Worm (Caenorhabditis elegans) whole organism, mixed stage, embryonic: ENCODE results near the gene F01D5.10.
"Not testable (repeated sequence)": the region's sequence is repeated elsewhere in the genome, so short reads cannot be mapped to it uniquely, and the experiment has no call there.

Source experiments
- M03D4.4 ChIP-seq: sonication (generic microtip); optimal IDR thresholded peaks from 2 replicates; lab custom pipeline; 2017; ENCODE audit warnings: mild to moderate bottlenecking, missing genetic modification characterization, missing compliant biosample characterization
- bed-3 ChIP-seq: fragments of 200-800 bp; sonication (Bioruptor generic); optimal IDR thresholded peaks from 3 replicates; lab custom pipeline; 2018; ENCODE audit warnings: mild to moderate bottlenecking, missing genetic modification characterization, moderate library complexity, missing compliant biosample characterization
- blmp-1 ChIP-seq: fragments of 150-350 bp; optimal IDR thresholded peaks from 2 replicates; lab custom pipeline; 2014; ENCODE audit warnings: missing biosample characterization, missing genetic modification characterization
- ceh-39 ChIP-seq: fragments of 150-350 bp; optimal IDR thresholded peaks from 2 replicates; lab custom pipeline; 2014; ENCODE audit warnings: missing biosample characterization, missing genetic modification characterization
- ceh-43 ChIP-seq: fragments of 200-800 bp; sonication (Bioruptor generic); optimal IDR thresholded peaks from 2 replicates; lab custom pipeline; 2018; ENCODE audit warnings: mild to moderate bottlenecking, missing genetic modification characterization, moderate library complexity, missing compliant biosample characterization
- ceh-83 ChIP-seq: fragments of 200-800 bp; sonication (Bioruptor generic); optimal IDR thresholded peaks from 2 replicates; lab custom pipeline; 2018; ENCODE audit warnings: mild to moderate bottlenecking, missing genetic modification characterization, missing compliant biosample characterization
- ces-1 ChIP-seq: fragments of 150-350 bp; optimal IDR thresholded peaks from 2 replicates; lab custom pipeline; 2014; ENCODE audit warnings: missing biosample characterization, missing genetic modification reagents, missing genetic modification characterization
- cnd-1 ChIP-seq: fragments of 200-800 bp; sonication (Bioruptor generic); optimal IDR thresholded peaks from 2 replicates; lab custom pipeline; 2018; ENCODE audit warnings: mild to moderate bottlenecking, missing genetic modification characterization, missing compliant biosample characterization
- drap-1 ChIP-seq: fragments of 200-800 bp; sonication (Bioruptor generic); optimal IDR thresholded peaks from 3 replicates; lab custom pipeline; 2018; ENCODE audit warnings: mild to moderate bottlenecking, missing genetic modification characterization, missing compliant biosample characterization
- elt-1 ChIP-seq: sonication (generic microtip); optimal IDR thresholded peaks from 2 replicates; lab custom pipeline; 2017; ENCODE audit warnings: missing genetic modification characterization, mild to moderate bottlenecking, missing compliant biosample characterization, antibody characterized with exemption, moderate library complexity, borderline replicate concordance; ENCODE audit not compliant: insufficient read depth
- elt-3 ChIP-seq: fragments of 150-350 bp; optimal IDR thresholded peaks from 2 replicates; lab custom pipeline; 2014; ENCODE audit warnings: missing biosample characterization, missing genetic modification characterization
- flh-1 ChIP-seq: fragments of 200-800 bp; sonication (Bioruptor generic); optimal IDR thresholded peaks from 2 replicates; lab custom pipeline; 2018; ENCODE audit warnings: mild to moderate bottlenecking, missing genetic modification characterization, moderate library complexity, missing compliant biosample characterization
- ham-2 ChIP-seq: fragments of 200-800 bp; sonication (Bioruptor generic); optimal IDR thresholded peaks from 2 replicates; lab custom pipeline; 2018; ENCODE audit warnings: mild to moderate bottlenecking, missing genetic modification characterization, missing compliant biosample characterization
- hlh-1 ChIP-seq: fragments of 150-350 bp; optimal IDR thresholded peaks from 2 replicates; lab custom pipeline; 2014; ENCODE audit warnings: missing biosample characterization, missing genetic modification reagents, missing genetic modification characterization
- lin-13 ChIP-seq: fragments of 150-350 bp; optimal IDR thresholded peaks from 2 replicates; lab custom pipeline; 2014; ENCODE audit warnings: missing biosample characterization, missing genetic modification characterization
- lin-32 ChIP-seq: fragments of 200-800 bp; sonication (Bioruptor generic); optimal IDR thresholded peaks from 2 replicates; lab custom pipeline; 2018; ENCODE audit warnings: mild to moderate bottlenecking, missing genetic modification characterization, missing compliant biosample characterization
- lsy-2 ChIP-seq: fragments of 150-350 bp; optimal IDR thresholded peaks from 2 replicates; lab custom pipeline; 2014; ENCODE audit warnings: missing biosample characterization, missing genetic modification characterization
- mab-5 ChIP-seq: fragments of 150-350 bp; optimal IDR thresholded peaks from 2 replicates; lab custom pipeline; 2014; ENCODE audit warnings: missing biosample characterization, missing genetic modification characterization
- mep-1 ChIP-seq: fragments of 150-350 bp; optimal IDR thresholded peaks from 2 replicates; lab custom pipeline; 2017; ENCODE audit warnings: missing biosample characterization, missing genetic modification reagents, missing genetic modification characterization, inconsistent platforms
- mls-2 ChIP-seq: sonication (generic microtip); optimal IDR thresholded peaks from 2 replicates; lab custom pipeline; 2016; ENCODE audit warnings: mild to moderate bottlenecking, missing genetic modification characterization, moderate library complexity, missing compliant biosample characterization
- nhr-12 ChIP-seq: fragments of 150-350 bp; optimal IDR thresholded peaks from 2 replicates; lab custom pipeline; 2014; ENCODE audit warnings: missing biosample characterization, missing genetic modification characterization
- nhr-2 ChIP-seq: fragments of 150-350 bp; optimal IDR thresholded peaks from 2 replicates; lab custom pipeline; 2014; ENCODE audit warnings: missing biosample characterization, missing genetic modification characterization
- nhr-237 ChIP-seq: fragments of 150-350 bp; optimal IDR thresholded peaks from 2 replicates; lab custom pipeline; 2014; ENCODE audit warnings: missing biosample characterization, missing genetic modification characterization
- nhr-28 ChIP-seq: fragments of 150-350 bp; optimal IDR thresholded peaks from 2 replicates; lab custom pipeline; 2014; ENCODE audit warnings: missing biosample characterization, missing genetic modification characterization
- nhr-76 ChIP-seq: sonication (generic microtip); optimal IDR thresholded peaks from 2 replicates; lab custom pipeline; 2017; ENCODE audit warnings: missing biosample characterization, missing genetic modification characterization
- pha-4 ChIP-seq: fragments of 150-350 bp; optimal IDR thresholded peaks from 2 replicates; lab custom pipeline; 2018; ENCODE audit warnings: missing biosample characterization, missing genetic modification reagents, missing genetic modification characterization
- sem-2 ChIP-seq: fragments of 200-800 bp; sonication (Bioruptor generic); optimal IDR thresholded peaks from 2 replicates; lab custom pipeline; 2018; ENCODE audit warnings: mild to moderate bottlenecking, missing genetic modification characterization, missing compliant biosample characterization
- snpc-4 ChIP-seq: fragments of 150-350 bp; optimal IDR thresholded peaks from 2 replicates; lab custom pipeline; 2014; ENCODE audit warnings: missing biosample characterization, missing genetic modification characterization
- sptf-1 ChIP-seq: sonication (generic microtip); optimal IDR thresholded peaks from 2 replicates; lab custom pipeline; 2017; ENCODE audit warnings: mild to moderate bottlenecking, missing genetic modification characterization, moderate library complexity, missing compliant biosample characterization
- tbx-8 ChIP-seq: fragments of 200-800 bp; sonication (Bioruptor generic); optimal IDR thresholded peaks from 2 replicates; lab custom pipeline; 2018; ENCODE audit warnings: mild to moderate bottlenecking, missing genetic modification characterization, moderate library complexity, missing compliant biosample characterization
- unc-120 ChIP-seq: sonication (generic microtip); optimal IDR thresholded peaks from 2 replicates; lab custom pipeline; 2017; ENCODE audit warnings: missing genetic modification characterization, missing compliant biosample characterization; ENCODE audit not compliant: poor library complexity, severe bottlenecking
- unc-39 ChIP-seq: fragments of 150-350 bp; optimal IDR thresholded peaks from 2 replicates; lab custom pipeline; 2014; ENCODE audit warnings: missing biosample characterization, missing genetic modification characterization
- unc-62 ChIP-seq: fragments of 150-350 bp; optimal IDR thresholded peaks from 2 replicates; lab custom pipeline; 2014; ENCODE audit warnings: missing biosample characterization, missing genetic modification reagents, missing genetic modification characterization
- zip-8 ChIP-seq: fragments of 150-350 bp; optimal IDR thresholded peaks from 2 replicates; lab custom pipeline; 2014; ENCODE audit warnings: missing biosample characterization, missing genetic modification characterization
- ztf-11 ChIP-seq: fragments of 150-350 bp; optimal IDR thresholded peaks from 2 replicates; lab custom pipeline; 2014; ENCODE audit warnings: missing biosample characterization, missing genetic modification characterization

The F01D5.10 gene

ce11 chrII:14021230-14021629, at the start of gene F01D5.10:
Gene F01D5.10, minus strand, starts transcription at chrII:14021330.
- not testable (repeated sequence) for TF ChIP-seq mls-2 (tag; lab: Kevin White, UChicago); ces-1 (GFP tag; lab: Kevin White, UChicago); ztf-11 (tag; lab: Kevin White, UChicago)
- TF ChIP-seq, all 35 proteins: peak for 0; not testable (repeated sequence) for 35

- TF ChIP-seq snpc-4 (tag; lab: Kevin White, UChicago) (no peak), nhr-12 (tag; lab: Kevin White, UChicago) (no peak), tbx-8 (GFP tag; lab: Kevin White, UChicago) (no peak), nhr-237 (tag; lab: Kevin White, UChicago) (no peak), drap-1 (no peak), lin-32 (GFP tag; lab: Kevin White, UChicago) (no peak), hlh-1 (tag; lab: Kevin White, UChicago) (no peak), ztf-11 (tag; lab: Kevin White, UChicago) (no peak), nhr-28 (tag; lab: Kevin White, UChicago) (no peak), elt-3 (no peak)
- TF ChIP-seq, all 35 proteins: peak for 0
These were observed 47.5 kb upstream of the F01D5.10 start, which contains the start of gene xrn-1 for ce11 chrII:14068607-14069006. Gene xrn-1, plus strand, starts transcription at chrII:14068907.

ce11 chrII:14065486-14065885, 44.4 kb upstream of the F01D5.10 start:
- no peak for TF ChIP-seq zip-8 (tag; lab: Kevin White, UChicago)
- no peak for TF ChIP-seq blmp-1 (tag; lab: Kevin White, UChicago)
- TF ChIP-seq flh-1 (GFP tag; lab: Kevin White, UChicago) = no peak
- no peak for TF ChIP-seq M03D4.4 (tag; lab: Kevin White, UChicago)
- TF ChIP-seq sem-2 (GFP tag; lab: Kevin White, UChicago) = no peak
- no peak for TF ChIP-seq mep-1 (tag; lab: Kevin White, UChicago)
- TF ChIP-seq ceh-39 (tag; lab: Kevin White, UChicago) = no peak
- TF ChIP-seq ces-1 (GFP tag; lab: Kevin White, UChicago) = no peak
- no peak for TF ChIP-seq nhr-76 (tag; lab: Kevin White, UChicago)
- no peak for TF ChIP-seq drap-1
- no peak for TF ChIP-seq ceh-43 (GFP tag; lab: Kevin White, UChicago)
- TF ChIP-seq ztf-11 (tag; lab: Kevin White, UChicago) = no peak
- TF ChIP-seq elt-3 = no peak
- no peak for TF ChIP-seq unc-39 (tag; lab: Kevin White, UChicago)
- no peak for TF ChIP-seq ceh-83 (GFP tag; lab: Kevin White, UChicago)

ce11 chrII:14064051-14064450, 42.9 kb upstream of the F01D5.10 start:
- TF ChIP-seq ces-1 (GFP tag; lab: Kevin White, UChicago) (no peak), sem-2 (GFP tag; lab: Kevin White, UChicago) (no peak), mab-5 (tag; lab: Kevin White, UChicago) (no peak), unc-62 (GFP tag; lab: Kevin White, UChicago) (no peak), ceh-83 (GFP tag; lab: Kevin White, UChicago) (no peak), lin-32 (GFP tag; lab: Kevin White, UChicago) (no peak), lin-13 (no peak), nhr-2 (tag; lab: Kevin White, UChicago) (no peak), elt-3 (no peak), unc-120 (tag; lab: Kevin White, UChicago) (no peak), unc-39 (tag; lab: Kevin White, UChicago) (no peak), drap-1 (no peak), ztf-11 (tag; lab: Kevin White, UChicago) (no peak)

- TF ChIP-seq blmp-1 (tag; lab: Kevin White, UChicago) (no peak), bed-3 (peak; percentile 65), mep-1 (tag; lab: Kevin White, UChicago) (peak; percentile 68), nhr-12 (tag; lab: Kevin White, UChicago) (no peak), lin-32 (GFP tag; lab: Kevin White, UChicago) (no peak), ham-2 (GFP tag; lab: Kevin White, UChicago) (no peak), zip-8 (tag; lab: Kevin White, UChicago) (no peak), flh-1 (GFP tag; lab: Kevin White, UChicago) (peak; percentile 13), elt-1 (no peak), M03D4.4 (tag; lab: Kevin White, UChicago) (peak; percentile 62), nhr-2 (tag; lab: Kevin White, UChicago) (no peak), nhr-76 (tag; lab: Kevin White, UChicago) (no peak), unc-120 (tag; lab: Kevin White, UChicago) (peak; percentile 62), pha-4 (no peak), ceh-83 (GFP tag; lab: Kevin White, UChicago) (peak; percentile 38), snpc-4 (tag; lab: Kevin White, UChicago) (no peak), cnd-1 (peak; percentile 48), nhr-28 (tag; lab: Kevin White, UChicago) (no peak), mab-5 (tag; lab: Kevin White, UChicago) (peak; percentile 20), unc-62 (GFP tag; lab: Kevin White, UChicago) (no peak), tbx-8 (GFP tag; lab: Kevin White, UChicago) (peak; percentile 37), sptf-1 (tag; lab: Kevin White, UChicago) (peak; percentile 87), ztf-11 (tag; lab: Kevin White, UChicago) (no peak), nhr-237 (tag; lab: Kevin White, UChicago) (peak; percentile 62), hlh-1 (tag; lab: Kevin White, UChicago) (no peak), drap-1 (peak; percentile 81), ceh-43 (GFP tag; lab: Kevin White, UChicago) (no peak), lsy-2 (tag; lab: Kevin White, UChicago) (peak; percentile 57), unc-39 (tag; lab: Kevin White, UChicago) (no peak), sem-2 (GFP tag; lab: Kevin White, UChicago) (peak; percentile 53), mls-2 (tag; lab: Kevin White, UChicago) (peak; percentile 55), elt-3 (no peak), ceh-39 (tag; lab: Kevin White, UChicago) (peak; percentile 23), ces-1 (GFP tag; lab: Kevin White, UChicago) (peak; percentile 51)
These were observed 41.9 kb upstream of the F01D5.10 start, which contains the start of gene lem-2 for ce11 chrII:14063044-14063500. Gene lem-2, plus strand, starts transcription at chrII:14063450.
